Fruit fly (Drosophila melanogaster): ENCODE measurements around the gene wrm1.

wrm1 gene

dm6 chr3L:7346951-7347350 lies 11.9 kb upstream of the wrm1 start, which contains the start of gene CG14834:
CG14834 (minus strand) TSS chr3L:7347123.
- TF ChIP-seq MTF-1 (GFP tag; optimal IDR thresholded peaks at IDR 0.05; ENCODE audit: borderline replicate concordance), result no peak
- TF ChIP-seq CG12236 (GFP tag; optimal IDR thresholded peaks at IDR 0.05), result no peak
- TF ChIP-seq CG12769 (tag; optimal IDR thresholded peaks at IDR 0.05), result no peak
- TF ChIP-seq ssp (GFP tag; IDR thresholded peaks at IDR 0.05), result no peak
- TF ChIP-seq hth (optimal IDR thresholded peaks at IDR 0.05), result no peak
- no peak for TF ChIP-seq slp2 (GFP tag; optimal IDR thresholded peaks at IDR 0.05)
- TF ChIP-seq MBD-R2 (GFP tag; IDR thresholded peaks at IDR 0.05), result no peak
- TF ChIP-seq CG16815 (GFP tag; optimal IDR thresholded peaks at IDR 0.05), result no peak
- no peak for TF ChIP-seq phol (tag; optimal IDR thresholded peaks at IDR 0.05)
- no peak for TF ChIP-seq CG10543 (GFP tag; optimal IDR thresholded peaks at IDR 0.05)
- TF ChIP-seq h (optimal IDR thresholded peaks at IDR 0.05), result no peak
- TF ChIP-seq vfl (GFP tag; optimal IDR thresholded peaks at IDR 0.05), result no peak
- no peak for TF ChIP-seq CG1647 (GFP tag; optimal IDR thresholded peaks at IDR 0.05)

dm6 chr3L:7344965-7345427 lies 10.0 kb upstream of the wrm1 start, which contains the start of gene Cln7:
Cln7 (minus strand) TSS chr3L:7345183.
- peak; percentile 61 for TF ChIP-seq ftz-f1 (GFP tag; optimal IDR thresholded peaks at IDR 0.05)
- TF ChIP-seq MBD-R2 (GFP tag; IDR thresholded peaks at IDR 0.05), result no peak
- TF ChIP-seq trem (tag; optimal IDR thresholded peaks at IDR 0.05), result peak; percentile 31
- no peak for TF ChIP-seq D19B (GFP tag; optimal IDR thresholded peaks at IDR 0.05)
- peak; percentile 21 for TF ChIP-seq CG10431 (GFP tag; optimal IDR thresholded peaks at IDR 0.05)
- TF ChIP-seq Deaf1 (tag; optimal IDR thresholded peaks at IDR 0.05), result peak; percentile 86
- TF ChIP-seq repo (GFP tag; optimal IDR thresholded peaks at IDR 0.05), result peak; percentile 20
- peak; percentile 2 for TF ChIP-seq CG6683 (GFP tag; optimal IDR thresholded peaks at IDR 0.05)
- TF ChIP-seq CHES-1-like (GFP tag; optimal IDR thresholded peaks at IDR 0.05), result peak; percentile 38
- TF ChIP-seq hkb (optimal IDR thresholded peaks at IDR 0.05), result no peak
- peak; percentile 58 for TF ChIP-seq hkb (GFP tag; IDR thresholded peaks at IDR 0.05)
- TF ChIP-seq pros (GFP tag; optimal IDR thresholded peaks at IDR 0.05), result peak; percentile 64
- TF ChIP-seq B-H2 (GFP tag; optimal IDR thresholded peaks at IDR 0.05), result peak; percentile 65
- TF ChIP-seq CG31441 (GFP tag; IDR thresholded peaks at IDR 0.05), result peak; percentile 38; the same call in 1 of the 2 replicates
- TF ChIP-seq Dbx (GFP tag; IDR thresholded peaks at IDR 0.05), result peak; percentile 58; the same call in 1 of the 3 replicates
- TF ChIP-seq Optix (GFP tag; IDR thresholded peaks at IDR 0.05), result peak; percentile 38; the same call in 1 of the 3 replicates
- TF ChIP-seq fd102C (GFP tag; optimal IDR thresholded peaks at IDR 0.05), result no peak
- peak; percentile 70 for TF ChIP-seq Nf-YB (GFP tag; optimal IDR thresholded peaks at IDR 0.05)
- TF ChIP-seq CkIIα-i1 (GFP tag; IDR thresholded peaks at IDR 0.05), result no peak
- TF ChIP-seq zfh1 (GFP tag; IDR thresholded peaks at IDR 0.05), result peak; percentile 19; the same call in 1 of the 3 replicates
- TF ChIP-seq CG5180 (GFP tag; optimal IDR thresholded peaks at IDR 0.05), result peak; percentile 93
- no peak for TF ChIP-seq Ada2b (GFP tag; IDR thresholded peaks at IDR 0.05)
- peak; percentile 57; the same call in 1 of the 2 replicates for TF ChIP-seq tna (GFP tag; IDR thresholded peaks at IDR 0.05; ENCODE audit: partially characterized antibody)
- peak; percentile 30 for TF ChIP-seq da (GFP tag; optimal IDR thresholded peaks at IDR 0.05)
- TF ChIP-seq tio (GFP tag; optimal IDR thresholded peaks at IDR 0.05), result no peak
- TF ChIP-seq sim (GFP tag; IDR thresholded peaks at IDR 0.05), result peak; percentile 49; the same call in 1 of the 2 replicates
- peak; percentile 35 for TF ChIP-seq scrt (GFP tag; optimal IDR thresholded peaks at IDR 0.05)
- TF ChIP-seq CG6254 (GFP tag; optimal IDR thresholded peaks at IDR 0.05), result no peak
- peak; percentile 26 for TF ChIP-seq CG15269 (tag; optimal IDR thresholded peaks at IDR 0.05)
- peak; percentile 66; the same call in 1 of the 3 replicates for TF ChIP-seq gce (GFP tag; IDR thresholded peaks at IDR 0.05)
- TF ChIP-seq ab (GFP tag; optimal IDR thresholded peaks at IDR 0.05), result no peak
- TF ChIP-seq bbx (GFP tag; IDR thresholded peaks at IDR 0.05; ENCODE audit: partially characterized antibody), result peak; percentile 62
- peak; percentile 8 for TF ChIP-seq ac (GFP tag; optimal IDR thresholded peaks at IDR 0.05)
- no peak for TF ChIP-seq ems (GFP tag; optimal IDR thresholded peaks at IDR 0.05)
- no peak for TF ChIP-seq CG13123 (GFP tag; optimal IDR thresholded peaks at IDR 0.05)
- peak; percentile 34 for TF ChIP-seq chn (GFP tag; optimal IDR thresholded peaks at IDR 0.05)
- peak; percentile 32 for TF ChIP-seq HmgD (GFP tag; optimal IDR thresholded peaks at IDR 0.05)
- peak; percentile 8 for TF ChIP-seq kay (GFP tag; optimal IDR thresholded peaks at IDR 0.05)
- TF ChIP-seq Blimp-1 (GFP tag; optimal IDR thresholded peaks at IDR 0.05), result no peak

Data from whole organism, embryonic.